Worm (Caenorhabditis elegans) whole organism, L4 larva: ENCODE measurements around the gene F46C5.10.
A peak's percentile ranks its signal among the peaks of the same experiment; 100 is the strongest.

ENCODE experiments used
- F10B5.3 ChIP-seq: sonication (generic microtip); optimal IDR thresholded peaks from 2 replicates; lab custom pipeline; 2016; ENCODE audit warnings: mild to moderate bottlenecking, missing genetic modification characterization, missing compliant biosample characterization
- F37D6.2 ChIP-seq: sonication (generic microtip); optimal IDR thresholded peaks from 2 replicates; lab custom pipeline; 2016; ENCODE audit warnings: mild to moderate bottlenecking, missing genetic modification characterization, missing compliant biosample characterization
- F44E2.7 ChIP-seq: fragments of 200-800 bp; sonication (Bioruptor generic); IDR thresholded peaks from 2 replicates; pipeline ENCODE4 v2.1.2; 2022; ENCODE audit warnings: missing genetic modification characterization, missing compliant biosample characterization
- R02D3.7 ChIP-seq: fragments of 150-350 bp; sonication (generic microtip); optimal IDR thresholded peaks from 3 replicates; lab custom pipeline; 2014; ENCODE audit warnings: missing biosample characterization, missing genetic modification characterization
- T20F7.1 ChIP-seq: fragments of 200-800 bp; sonication (Bioruptor generic); optimal IDR thresholded peaks from 2 replicates; lab custom pipeline; 2018; ENCODE audit warnings: mild to moderate bottlenecking, missing genetic modification characterization, missing compliant biosample characterization
- Y48G9A.11 ChIP-seq: fragments of 200-800 bp; sonication (Bioruptor generic); IDR thresholded peaks from 2 replicates; pipeline ENCODE4 v1.3.6; 2022; ENCODE audit warnings: missing genetic modification reagents, missing genetic modification characterization, missing compliant biosample characterization
- Y75B8A.6 ChIP-seq: fragments of 200-800 bp; sonication (Bioruptor generic); IDR thresholded peaks from 2 replicates; pipeline ENCODE4 v1.3.6; 2022; ENCODE audit warnings: missing genetic modification reagents, missing genetic modification characterization, missing compliant biosample characterization
- ZK546.5 ChIP-seq, 2 experiments: sonication (generic microtip); optimal IDR thresholded peaks; 2 replicates each; lab custom pipeline; 2017; ENCODE audit warnings: missing biosample characterization in 2 of 2, missing genetic modification characterization in 2 of 2
- aha-1 ChIP-seq: fragments of 150-350 bp; peaks from one replicate; lab custom pipeline; 2014; ENCODE audit warnings: missing biosample characterization, missing genetic modification characterization
- aly-2 ChIP-seq: sonication (generic microtip); optimal IDR thresholded peaks from 2 replicates; lab custom pipeline; 2018; ENCODE audit warnings: missing biosample characterization, missing genetic modification characterization
- ama-1 ChIP-seq: fragments of 150-350 bp; optimal IDR thresholded peaks from 2 replicates; lab custom pipeline; 2014; ENCODE audit warnings: inconsistent platforms, mixed read lengths
- arid-1 ChIP-seq: fragments of 200-800 bp; sonication (Bioruptor generic); conservative IDR thresholded peaks from 2 replicates; pipeline ENCODE4 v1.3.6; 2022; ENCODE audit warnings: missing genetic modification reagents, missing genetic modification characterization, missing compliant biosample characterization
- attf-4 ChIP-seq: sonication (generic microtip); optimal IDR thresholded peaks from 3 replicates; lab custom pipeline; 2017; ENCODE audit warnings: missing biosample characterization, missing genetic modification characterization
- ceh-44 ChIP-seq: fragments of 200-800 bp; sonication (Bioruptor generic); IDR thresholded peaks from 2 replicates; pipeline ENCODE4 v1.3.6; 2022; ENCODE audit warnings: missing genetic modification reagents, missing genetic modification characterization, missing compliant biosample characterization
- ceh-62 ChIP-seq: sonication (generic microtip); optimal IDR thresholded peaks from 2 replicates; lab custom pipeline; 2017; ENCODE audit warnings: missing biosample characterization, missing genetic modification characterization
- ceh-82 ChIP-seq: sonication (generic microtip); optimal IDR thresholded peaks from 2 replicates; lab custom pipeline; 2017; ENCODE audit warnings: missing biosample characterization, missing genetic modification characterization
- ces-1 ChIP-seq: fragments of 150-350 bp; sonication (generic microtip); optimal IDR thresholded peaks from 4 replicates; lab custom pipeline; 2014; ENCODE audit warnings: missing biosample characterization, missing genetic modification reagents, missing genetic modification characterization
- daf-12 ChIP-seq: fragments of 150-350 bp; optimal IDR thresholded peaks from 2 replicates; lab custom pipeline; 2014; ENCODE audit warnings: missing biosample characterization, missing genetic modification reagents, missing genetic modification characterization
- daf-8 ChIP-seq: fragments of 200-800 bp; sonication (Bioruptor generic); IDR thresholded peaks from 2 replicates; pipeline ENCODE4 v1.3.6; 2022; ENCODE audit warnings: missing genetic modification characterization, missing compliant biosample characterization
- dmd-9 ChIP-seq: fragments of 200-800 bp; sonication (Bioruptor generic); IDR thresholded peaks from 2 replicates; pipeline ENCODE4 v1.3.6; 2022; ENCODE audit warnings: missing genetic modification reagents, missing genetic modification characterization, missing compliant biosample characterization
- dpl-1 ChIP-seq: fragments of 150-350 bp; optimal IDR thresholded peaks from 2 replicates; lab custom pipeline; 2014; ENCODE audit warnings: missing biosample characterization, missing genetic modification reagents, missing genetic modification characterization
- duxl-1 ChIP-seq: sonication (generic microtip); optimal IDR thresholded peaks from 2 replicates; lab custom pipeline; 2016; ENCODE audit warnings: mild to moderate bottlenecking, missing genetic modification characterization, moderate library complexity, missing compliant biosample characterization; ENCODE audit not compliant: poor library complexity
- egl-43 ChIP-seq: fragments of 200-800 bp; sonication (Bioruptor generic); IDR thresholded peaks from 2 replicates; pipeline ENCODE4 v1.3.6; 2022; ENCODE audit warnings: missing genetic modification reagents, missing genetic modification characterization, missing compliant biosample characterization
- fos-1 ChIP-seq: fragments of 150-350 bp; optimal IDR thresholded peaks from 2 replicates; lab custom pipeline; 2014; ENCODE audit warnings: missing biosample characterization, missing genetic modification characterization
- gei-8 ChIP-seq: fragments of 200-800 bp; sonication (Bioruptor generic); optimal IDR thresholded peaks from 2 replicates; lab custom pipeline; 2018; ENCODE audit warnings: mild to moderate bottlenecking, missing genetic modification characterization, missing compliant biosample characterization
- hif-1 ChIP-seq, 2 experiments: sonication (generic microtip); optimal IDR thresholded peaks; 2 replicates each; lab custom pipeline; 2016 to 2017; ENCODE audit warnings: missing compliant biosample characterization in 2 of 2, missing genetic modification characterization in 2 of 2, missing genetic modification reagents in 2 of 2, missing genotype in 2 of 2, mild to moderate bottlenecking in 1 of 2
- hlh-30 ChIP-seq: sonication (generic microtip); optimal IDR thresholded peaks from 2 replicates; lab custom pipeline; 2017; ENCODE audit warnings: antibody characterized with exemption, mild to moderate bottlenecking, missing genetic modification characterization, missing compliant biosample characterization; ENCODE audit not compliant: insufficient read depth
- hmg-1.1 ChIP-seq: fragments of 200-800 bp; sonication (Bioruptor generic); IDR thresholded peaks from 2 replicates; pipeline ENCODE4 v1.3.6; 2022; ENCODE audit warnings: missing genetic modification reagents, missing genetic modification characterization, missing compliant biosample characterization
- lim-7 ChIP-seq: fragments of 200-800 bp; sonication (Bioruptor generic); IDR thresholded peaks from 2 replicates; pipeline ENCODE4 v1.3.6; 2022; ENCODE audit warnings: missing genetic modification characterization, missing compliant biosample characterization
- lir-3 ChIP-seq: sonication (generic microtip); optimal IDR thresholded peaks from 2 replicates; lab custom pipeline; 2016; ENCODE audit warnings: mild to moderate bottlenecking, missing genetic modification characterization, missing compliant biosample characterization
- madf-9 ChIP-seq: fragments of 200-800 bp; sonication (Bioruptor generic); conservative IDR thresholded peaks from 2 replicates; pipeline ENCODE4 v1.3.6; 2022; ENCODE audit warnings: missing genetic modification reagents, missing genetic modification characterization, missing compliant biosample characterization
- mdt-29 ChIP-seq: fragments of 200-800 bp; sonication (Bioruptor generic); IDR thresholded peaks from 2 replicates; pipeline ENCODE4 v1.3.6; 2022; ENCODE audit warnings: missing genetic modification reagents, missing genetic modification characterization, missing compliant biosample characterization
- mes-2 ChIP-seq: sonication (generic microtip); optimal IDR thresholded peaks from 2 replicates; lab custom pipeline; 2016; ENCODE audit warnings: missing genotype, mild to moderate bottlenecking, missing genetic modification characterization, missing compliant biosample characterization; ENCODE audit not compliant: poor library complexity, severe bottlenecking
- nhr-11 ChIP-seq: fragments of 150-350 bp; optimal IDR thresholded peaks from 2 replicates; lab custom pipeline; 2014; ENCODE audit warnings: missing biosample characterization, missing genetic modification characterization
- nhr-77 ChIP-seq: fragments of 150-350 bp; optimal IDR thresholded peaks from 2 replicates; lab custom pipeline; 2014; ENCODE audit warnings: missing biosample characterization, missing genetic modification characterization
- pha-4 ChIP-seq, 2 experiments: fragments of 150-350 bp in 1 of 2; fragments of 200-800 bp in 1 of 2; sonication (Bioruptor generic) in 1 of 2; IDR thresholded peaks in 1 of 2; optimal IDR thresholded peaks in 1 of 2; 2 replicates each; pipeline versions ENCODE4 v1.3.6 to Lab custom; 2014 to 2022; ENCODE audit warnings: missing genetic modification characterization in 2 of 2, missing genetic modification reagents in 2 of 2, missing biosample characterization in 1 of 2, missing compliant biosample characterization in 1 of 2
- php-3 ChIP-seq: fragments of 200-800 bp; sonication (Bioruptor generic); IDR thresholded peaks from 2 replicates; pipeline ENCODE4 v1.3.6; 2022; ENCODE audit warnings: missing genetic modification reagents, missing genetic modification characterization, missing compliant biosample characterization
- pqm-1 ChIP-seq: sonication (generic microtip); optimal IDR thresholded peaks from 2 replicates; lab custom pipeline; 2017; ENCODE audit warnings: missing biosample characterization, missing genetic modification characterization
- sdz-12 ChIP-seq: fragments of 200-800 bp; sonication (Bioruptor generic); optimal IDR thresholded peaks from 2 replicates; lab custom pipeline; 2018; ENCODE audit warnings: mild to moderate bottlenecking, missing genetic modification characterization, missing compliant biosample characterization
- set-16 ChIP-seq: fragments of 200-800 bp; sonication (Bioruptor generic); IDR thresholded peaks from 2 replicates; pipeline ENCODE4 v1.3.6; 2022; ENCODE audit warnings: missing genetic modification reagents, missing genetic modification characterization, missing compliant biosample characterization
- skn-1 ChIP-seq: fragments of 150-350 bp; optimal IDR thresholded peaks from 2 replicates; lab custom pipeline; 2014; ENCODE audit warnings: missing biosample characterization, missing genetic modification characterization
- snpc-1.2 ChIP-seq: fragments of 200-800 bp; sonication (Bioruptor generic); IDR thresholded peaks from 2 replicates; pipeline ENCODE4 v1.3.6; 2022; ENCODE audit warnings: missing genetic modification reagents, missing genetic modification characterization, missing compliant biosample characterization
- snpc-4 ChIP-seq: fragments of 150-350 bp; optimal IDR thresholded peaks from 2 replicates; lab custom pipeline; 2014; ENCODE audit warnings: missing biosample characterization, missing genetic modification characterization
- spr-1 ChIP-seq: sonication (generic microtip); optimal IDR thresholded peaks from 2 replicates; lab custom pipeline; 2016; ENCODE audit warnings: mild to moderate bottlenecking, missing genetic modification characterization, missing compliant biosample characterization
- spr-3 ChIP-seq: fragments of 200-800 bp; sonication (Bioruptor generic); optimal IDR thresholded peaks from 2 replicates; lab custom pipeline; 2018; ENCODE audit warnings: mild to moderate bottlenecking, missing genetic modification characterization, missing compliant biosample characterization
- tag-97 ChIP-seq: fragments of 200-800 bp; sonication (Bioruptor generic); IDR thresholded peaks from 2 replicates; pipeline ENCODE4 v1.3.6; 2022; ENCODE audit warnings: missing genetic modification characterization, missing compliant biosample characterization
- tra-1 ChIP-seq: fragments of 200-800 bp; sonication (Bioruptor generic); IDR thresholded peaks from 2 replicates; pipeline ENCODE4 v1.3.6; 2022; ENCODE audit warnings: missing genetic modification reagents, missing genetic modification characterization, missing compliant biosample characterization
- unc-62 ChIP-seq, 3 experiments: fragments of 150-350 bp in 1 of 3; sonication (generic microtip); optimal IDR thresholded peaks in 2 of 3; peaks in 1 of 3; 1 replicate in 1 of 3; 2 replicates in 2 of 3; lab custom pipeline; 2014 to 2017; ENCODE audit warnings: missing biosample characterization in 3 of 3, missing genetic modification characterization in 3 of 3, missing genetic modification reagents in 3 of 3, missing genotype in 1 of 3
- zfp-2 ChIP-seq: sonication (generic microtip); optimal IDR thresholded peaks from 2 replicates; lab custom pipeline; 2016; ENCODE audit warnings: mild to moderate bottlenecking, missing genetic modification characterization, missing compliant biosample characterization
- zip-2 ChIP-seq: fragments of 150-350 bp; optimal IDR thresholded peaks from 2 replicates; lab custom pipeline; 2014; ENCODE audit warnings: missing biosample characterization, missing genetic modification characterization
- ztf-7 ChIP-seq: fragments of 150-350 bp; optimal IDR thresholded peaks from 2 replicates; lab custom pipeline; 2014; ENCODE audit warnings: missing biosample characterization, missing genetic modification characterization

The F46C5.10 gene

ce11 chrII:8822711-8823110, 3.9 kb upstream of the F46C5.10 start (continued):
- TF ChIP-seq hlh-30 (tag; lab: Kevin White, UChicago) (peak; percentile 57), ces-1 (GFP tag; lab: Kevin White, UChicago) (no peak), dmd-9 (GFP tag; lab: Robert Waterston, UW) (no peak), F37D6.2 (tag; lab: Kevin White, UChicago) (no peak), fos-1 (no peak), mdt-29 (GFP tag; lab: Robert Waterston, UW) (no peak), aly-2 (tag; lab: Kevin White, UChicago) (no peak), duxl-1 (tag; lab: Kevin White, UChicago) (no peak), tag-97 (GFP tag; lab: Robert Waterston, UW) (no peak), tra-1 (GFP tag; lab: Robert Waterston, UW) (0 out of 2 replicates have a peak, but pooled peaks have one; percentile 16), ceh-44 (GFP tag; lab: Robert Waterston, UW) (no peak), Y48G9A.11 (GFP tag; lab: Robert Waterston, UW) (no peak), ceh-62 (tag; lab: Kevin White, UChicago) (no peak), attf-4 (no peak), ztf-7 (no peak), T20F7.1 (GFP tag; lab: Kevin White, UChicago) (no peak), sdz-12 (GFP tag; lab: Kevin White, UChicago) (no peak), dpl-1 (GFP tag; lab: Kevin White, UChicago) (no peak), pqm-1 (tag; lab: Kevin White, UChicago) (no peak), spr-3 (GFP tag; lab: Kevin White, UChicago) (no peak), php-3 (GFP tag; lab: Robert Waterston, UW) (no peak), arid-1 (no peak), Y75B8A.6 (GFP tag; lab: Robert Waterston, UW) (no peak), ZK546.5 (tag; optimal IDR thresholded peaks at IDR 0.05; lab: Kevin White, UChicago) (no peak), unc-62 (GFP tag; optimal IDR thresholded peaks at IDR 0.05 in 1 of 2; lab: Kevin White, UChicago) (peak in 1 of 2 experiments; percentile 97), unc-62 (tag; optimal IDR thresholded peaks at IDR 0.05; lab: Kevin White, UChicago) (no peak), set-16 (GFP tag; lab: Robert Waterston, UW) (no peak), F44E2.7 (GFP tag; lab: Robert Waterston, UW) (no peak), nhr-77 (no peak), daf-8 (GFP tag; lab: Robert Waterston, UW) (no peak), zip-2 (tag; lab: Kevin White, UChicago) (no peak), R02D3.7 (tag; lab: Kevin White, UChicago) (no peak), aha-1 (tag; lab: Kevin White, UChicago) (no peak), hif-1 (tag; optimal IDR thresholded peaks at IDR 0.05; lab: Kevin White, UChicago) (no peak), madf-9 (GFP tag; lab: Robert Waterston, UW) (no peak), pha-4 (GFP tag; IDR thresholded peaks at IDR 0.05; lab: Robert Waterston, UW) (no peak), pha-4 (tag; optimal IDR thresholded peaks at IDR 0.05; lab: Kevin White, UChicago) (no peak), mes-2 (tag; lab: Kevin White, UChicago) (no peak), ama-1 (no peak), daf-12 (tag; lab: Kevin White, UChicago) (no peak), lim-7 (no peak), snpc-1.2 (GFP tag; lab: Robert Waterston, UW) (no peak), ceh-82 (no peak), hmg-1.1 (GFP tag; lab: Robert Waterston, UW) (no peak), zfp-2 (tag; lab: Kevin White, UChicago) (no peak), spr-1 (tag; lab: Kevin White, UChicago) (no peak), F10B5.3 (no peak), skn-1 (no peak), lir-3 (tag; lab: Kevin White, UChicago) (no peak), snpc-4 (tag; lab: Kevin White, UChicago) (no peak), egl-43 (no peak), nhr-11 (no peak), gei-8 (GFP tag; lab: Kevin White, UChicago) (peak; percentile 34)
